Worm (Caenorhabditis elegans) whole organism, L2 larva: ENCODE results near the gene Y17G7B.22.

Experiments
- ZK546.5 ChIP-seq: sonication (generic microtip); optimal IDR thresholded peaks from 2 replicates; lab custom pipeline; 2017; ENCODE audit warnings: missing biosample characterization, missing genetic modification characterization
- egl-27 ChIP-seq: sonication (generic microtip); optimal IDR thresholded peaks from 3 replicates; lab custom pipeline; 2017; ENCODE audit warnings: missing biosample characterization, missing genetic modification reagents, missing genetic modification characterization
- gmeb-1 ChIP-seq: fragments of 150-350 bp; optimal IDR thresholded peaks from 2 replicates; lab custom pipeline; 2014; ENCODE audit warnings: missing biosample characterization, missing genetic modification characterization
- nhr-12 ChIP-seq: fragments of 150-350 bp; optimal IDR thresholded peaks from 2 replicates; lab custom pipeline; 2014; ENCODE audit warnings: missing biosample characterization, missing genetic modification characterization

DNA sequence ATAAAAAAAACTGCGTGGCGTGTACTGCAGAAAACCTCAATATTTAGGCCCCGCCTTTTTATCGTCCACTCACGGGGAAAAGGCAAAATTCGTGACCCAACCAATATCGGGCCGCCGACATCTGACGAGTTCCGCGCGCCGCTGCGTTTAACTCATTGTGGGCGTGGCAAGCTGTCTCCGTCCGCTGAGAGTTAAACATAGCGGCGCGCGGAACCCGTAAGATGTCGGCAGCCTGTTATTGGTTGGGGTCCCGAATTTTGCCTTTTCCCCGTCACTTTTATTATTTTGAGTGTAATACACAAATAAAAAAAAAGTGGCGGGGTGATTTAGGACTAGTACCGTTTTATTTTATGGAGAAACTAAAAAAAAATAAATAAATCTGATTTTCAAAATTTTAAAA, 8.5 kb downstream of the Y17G7B.22 start:
- no peak for TF ChIP-seq ZK546.5 (tag; lab: Kevin White, UChicago)
- TF ChIP-seq egl-27 (tag; lab: Kevin White, UChicago): no peak
- TF ChIP-seq nhr-12 (tag; lab: Kevin White, UChicago): no peak
- no peak for TF ChIP-seq gmeb-1 (tag; lab: Kevin White, UChicago)
